Fruit fly (Drosophila melanogaster) whole organism, embryonic: ENCODE results near the gene CG14440.

Experiments
- Adf1 ChIP-seq: fragments of 200-800 bp; sonication (Bioruptor generic); IDR thresholded peaks from 2 replicates; pipeline ENCODE4 v1.3.6; 2022; ENCODE audit warnings: missing biosample characterization, missing genetic modification characterization
- CG10147 ChIP-seq: fragments of 200-800 bp; sonication (Bioruptor generic); optimal IDR thresholded peaks from 2 replicates; lab custom pipeline; 2019; ENCODE audit warnings: missing biosample characterization, mild to moderate bottlenecking, missing genetic modification characterization, moderate library complexity
- CG1024 ChIP-seq: fragments of 200-800 bp; sonication (Bioruptor generic); IDR thresholded peaks from 2 replicates; pipeline ENCODE4 v1.3.6; 2022; ENCODE audit warnings: missing biosample characterization, missing genetic modification characterization
- CG11504 ChIP-seq: fragments of 200-800 bp; sonication (Bioruptor generic); optimal IDR thresholded peaks from 3 replicates; lab custom pipeline; 2019; ENCODE audit warnings: missing biosample characterization, mild to moderate bottlenecking, missing genetic modification characterization, moderate library complexity
- CG12071 ChIP-seq: fragments of 200-800 bp; sonication (Bioruptor generic); optimal IDR thresholded peaks from 3 replicates; lab custom pipeline; 2018; ENCODE audit warnings: missing biosample characterization, mild to moderate bottlenecking, missing genetic modification characterization
- CG12659 ChIP-seq: fragments of 200-800 bp; sonication (Bioruptor generic); optimal IDR thresholded peaks from 3 replicates; lab custom pipeline; 2017; ENCODE audit warnings: mild to moderate bottlenecking, missing biosample characterization, missing genetic modification reagents, missing genetic modification characterization
- CG13123 ChIP-seq: fragments of 200-800 bp; sonication (Bioruptor generic); optimal IDR thresholded peaks from 2 replicates; lab custom pipeline; 2016; ENCODE audit warnings: missing biosample characterization, missing genetic modification characterization
- CG13775 ChIP-seq: fragments of 200-800 bp; sonication (Bioruptor generic); optimal IDR thresholded peaks from 3 replicates; lab custom pipeline; 2017; ENCODE audit warnings: missing biosample characterization, mild to moderate bottlenecking, missing genetic modification characterization
- CG1647 ChIP-seq: fragments of 200-800 bp; sonication (Bioruptor generic); optimal IDR thresholded peaks from 3 replicates; lab custom pipeline; 2016; ENCODE audit warnings: missing biosample characterization, missing genetic modification characterization
- CG17385 ChIP-seq: fragments of 200-800 bp; sonication (Bioruptor generic); optimal IDR thresholded peaks from 3 replicates; lab custom pipeline; 2018; ENCODE audit warnings: missing biosample characterization, mild to moderate bottlenecking, missing genetic modification characterization
- CG17912 ChIP-seq: fragments of 200-800 bp; sonication (Bioruptor generic); optimal IDR thresholded peaks from 2 replicates; lab custom pipeline; 2018; ENCODE audit warnings: missing biosample characterization, mild to moderate bottlenecking, missing genetic modification characterization
- CG18011 ChIP-seq: fragments of 200-800 bp; sonication (Bioruptor generic); optimal IDR thresholded peaks from 2 replicates; lab custom pipeline; 2017; ENCODE audit warnings: missing biosample characterization, missing genetic modification characterization, mild to moderate bottlenecking, moderate library complexity, missing genotype
- CG18764 ChIP-seq: fragments of 200-800 bp; sonication (Bioruptor generic); optimal IDR thresholded peaks from 3 replicates; lab custom pipeline; 2016; ENCODE audit warnings: missing biosample characterization, missing genetic modification characterization
- CG3065 ChIP-seq: fragments of 200-800 bp; sonication (Bioruptor generic); optimal IDR thresholded peaks from 2 replicates; lab custom pipeline; 2016; ENCODE audit warnings: missing biosample characterization, missing genetic modification characterization
- CG31365 ChIP-seq: fragments of 200-800 bp; sonication (Bioruptor generic); optimal IDR thresholded peaks from 2 replicates; lab custom pipeline; 2018; ENCODE audit warnings: missing biosample characterization, mild to moderate bottlenecking, missing genetic modification characterization
- CG42726 ChIP-seq: fragments of 200-800 bp; sonication (Bioruptor generic); IDR thresholded peaks from 2 replicates; pipeline ENCODE4 v1.3.6; 2022; ENCODE audit warnings: missing biosample characterization, missing genetic modification characterization; ENCODE audit not compliant: partially characterized antibody
- CG4360 ChIP-seq: fragments of 200-800 bp; sonication (Bioruptor generic); IDR thresholded peaks from 2 replicates; pipeline ENCODE4 v1.3.6; 2022; ENCODE audit warnings: missing biosample characterization, missing genetic modification characterization
- CG7786 ChIP-seq: fragments of 200-800 bp; sonication (Bioruptor generic); optimal IDR thresholded peaks from 2 replicates; lab custom pipeline; 2016; ENCODE audit warnings: missing biosample characterization, missing genetic modification characterization
- CG7963 ChIP-seq: fragments of 200-800 bp; sonication (Bioruptor generic); IDR thresholded peaks from 3 replicates; pipeline ENCODE4 v1.3.6; 2022; ENCODE audit warnings: missing biosample characterization, missing genetic modification characterization; ENCODE audit not compliant: partially characterized antibody
- CG8281 ChIP-seq: fragments of 200-800 bp; sonication (Bioruptor generic); optimal IDR thresholded peaks from 2 replicates; lab custom pipeline; 2018; ENCODE audit warnings: missing biosample characterization, mild to moderate bottlenecking, missing genetic modification characterization, moderate library complexity
- CG8924 ChIP-seq: fragments of 200-800 bp; optimal IDR thresholded peaks from 3 replicates; lab custom pipeline; 2019; ENCODE audit warnings: missing biosample characterization, mild to moderate bottlenecking, missing genetic modification characterization, moderate library complexity
- Dbx ChIP-seq: fragments of 200-800 bp; sonication (Bioruptor generic); IDR thresholded peaks from 3 replicates; pipeline ENCODE4 v1.3.6; 2022; ENCODE audit warnings: missing biosample characterization, missing genetic modification characterization
- Dek ChIP-seq: fragments of 200-800 bp; sonication (Bioruptor generic); optimal IDR thresholded peaks from 3 replicates; lab custom pipeline; 2019; ENCODE audit warnings: missing biosample characterization, mild to moderate bottlenecking, missing genetic modification characterization, moderate library complexity
- Dfd ChIP-seq, 2 experiments: fragments of >200 bp; optimal IDR thresholded peaks; 2 replicates each; lab custom pipeline; 2017; ENCODE audit warnings: missing biosample characterization in 2 of 2, missing genetic modification characterization in 2 of 2
- Mrtf ChIP-seq: fragments of 200-800 bp; sonication (Bioruptor generic); IDR thresholded peaks from 3 replicates; pipeline ENCODE4 v1.3.6; 2022; ENCODE audit warnings: missing biosample characterization, missing genetic modification characterization
- NC2β ChIP-seq: fragments of 200-800 bp; sonication (Bioruptor generic); optimal IDR thresholded peaks from 2 replicates; lab custom pipeline; 2016; ENCODE audit warnings: missing biosample characterization, missing genetic modification characterization
- NfI ChIP-seq: fragments of 200-800 bp; sonication (Bioruptor generic); optimal IDR thresholded peaks from 3 replicates; lab custom pipeline; 2018; ENCODE audit warnings: missing biosample characterization, mild to moderate bottlenecking, missing genetic modification characterization, moderate library complexity
- Sry-δ ChIP-seq: fragments of 200-800 bp; sonication (Bioruptor generic); optimal IDR thresholded peaks from 2 replicates; lab custom pipeline; 2016; ENCODE audit warnings: missing biosample characterization, missing genetic modification characterization
- Trl ChIP-seq, 3 experiments: fragments of >200 bp in 2 of 3; fragments of 200-800 bp in 1 of 3; sonication (Bioruptor generic) in 1 of 3; optimal IDR thresholded peaks; 2 replicates in 1 of 3; 3 replicates in 2 of 3; lab custom pipeline; 2016 to 2017; ENCODE audit warnings: missing biosample characterization in 1 of 3, missing genetic modification characterization in 1 of 3
- Xbp1 ChIP-seq: fragments of 200-800 bp; sonication (Bioruptor generic); optimal IDR thresholded peaks from 3 replicates; lab custom pipeline; 2016; ENCODE audit warnings: missing biosample characterization, mild to moderate bottlenecking, missing genetic modification characterization
- YL-1 ChIP-seq: fragments of 200-800 bp; sonication (Bioruptor generic); optimal IDR thresholded peaks from 3 replicates; lab custom pipeline; 2017; ENCODE audit warnings: missing biosample characterization, mild to moderate bottlenecking, missing genetic modification characterization
- amos ChIP-seq: fragments of 200-800 bp; sonication (Bioruptor generic); IDR thresholded peaks from 2 replicates; pipeline ENCODE4 v1.3.6; 2022; ENCODE audit warnings: missing biosample characterization, missing genetic modification characterization; ENCODE audit not compliant: partially characterized antibody
- ap ChIP-seq: fragments of 200-800 bp; sonication (Bioruptor generic); IDR thresholded peaks from 2 replicates; pipeline ENCODE4 v1.3.6; 2022; ENCODE audit warnings: missing biosample characterization, missing genetic modification characterization
- ara ChIP-seq: fragments of 200-800 bp; sonication (Bioruptor generic); IDR thresholded peaks from 2 replicates; pipeline ENCODE4 v1.3.6; 2022; ENCODE audit warnings: missing biosample characterization, missing genetic modification characterization
- bigmax ChIP-seq: fragments of 200-800 bp; sonication (Bioruptor generic); optimal IDR thresholded peaks from 2 replicates; lab custom pipeline; 2018; ENCODE audit warnings: missing biosample characterization, mild to moderate bottlenecking, missing genetic modification characterization
- btn ChIP-seq: fragments of 200-800 bp; sonication (Bioruptor generic); optimal IDR thresholded peaks from 2 replicates; lab custom pipeline; 2016; ENCODE audit warnings: missing biosample characterization, missing genetic modification characterization
- chn ChIP-seq: fragments of 200-800 bp; sonication (Bioruptor generic); optimal IDR thresholded peaks from 2 replicates; lab custom pipeline; 2016; ENCODE audit warnings: missing biosample characterization, missing genetic modification characterization
- en ChIP-seq: fragments of 200-800 bp; sonication (Bioruptor generic); optimal IDR thresholded peaks from 2 replicates; lab custom pipeline; 2016; ENCODE audit warnings: missing biosample characterization, missing genetic modification characterization
- exex ChIP-seq: fragments of 200-800 bp; sonication (Bioruptor generic); optimal IDR thresholded peaks from 4 replicates; lab custom pipeline; 2018; ENCODE audit warnings: missing biosample characterization, mild to moderate bottlenecking, missing genetic modification characterization, moderate library complexity
- jumu ChIP-seq: fragments of 200-800 bp; sonication (Bioruptor generic); optimal IDR thresholded peaks from 3 replicates; lab custom pipeline; 2016; ENCODE audit warnings: missing biosample characterization, missing genetic modification characterization
- mld ChIP-seq: fragments of 200-800 bp; sonication (Bioruptor generic); IDR thresholded peaks from 3 replicates; pipeline ENCODE4 v1.3.6; 2022; ENCODE audit warnings: missing biosample characterization, missing genetic modification characterization; ENCODE audit not compliant: partially characterized antibody
- nau ChIP-seq: fragments of 200-800 bp; sonication (Bioruptor generic); optimal IDR thresholded peaks from 3 replicates; lab custom pipeline; 2017; ENCODE audit warnings: missing biosample characterization, mild to moderate bottlenecking, missing genetic modification characterization, missing genetic modification reagents
- peb ChIP-seq: fragments of 200-800 bp; sonication (Bioruptor generic); IDR thresholded peaks from 2 replicates; pipeline ENCODE4 v1.3.6; 2022; ENCODE audit warnings: missing biosample characterization, missing genetic modification characterization
- pzg ChIP-seq: fragments of 200-800 bp; sonication (Bioruptor generic); optimal IDR thresholded peaks from 3 replicates; lab custom pipeline; 2018; ENCODE audit warnings: missing biosample characterization, mild to moderate bottlenecking, missing genetic modification characterization, moderate library complexity
- sc ChIP-seq, 3 experiments: fragments of >200 bp in 2 of 3; fragments of 200-800 bp in 1 of 3; sonication (Bioruptor generic) in 1 of 3; optimal IDR thresholded peaks; 2 replicates in 2 of 3; 3 replicates in 1 of 3; lab custom pipeline; 2017; ENCODE audit warnings: mild to moderate bottlenecking in 1 of 3, missing biosample characterization in 1 of 3, missing genetic modification characterization in 1 of 3, missing genetic modification reagents in 1 of 3
- sens-2 ChIP-seq: fragments of 200-800 bp; sonication (Bioruptor generic); IDR thresholded peaks from 2 replicates; pipeline ENCODE4 v1.3.6; 2022; ENCODE audit warnings: missing biosample characterization, missing genetic modification characterization
- slou ChIP-seq: fragments of 200-800 bp; sonication (Bioruptor generic); optimal IDR thresholded peaks from 3 replicates; lab custom pipeline; 2016; ENCODE audit warnings: missing biosample characterization, missing genetic modification characterization
- tna ChIP-seq: fragments of 200-800 bp; sonication (Bioruptor generic); IDR thresholded peaks from 2 replicates; pipeline ENCODE4 v1.3.6; 2022; ENCODE audit warnings: missing biosample characterization, missing genetic modification characterization; ENCODE audit not compliant: partially characterized antibody
- tx ChIP-seq: fragments of 200-800 bp; sonication (Bioruptor generic); optimal IDR thresholded peaks from 2 replicates; lab custom pipeline; 2016; ENCODE audit warnings: missing biosample characterization, missing genetic modification characterization
- unpg ChIP-seq: fragments of 200-800 bp; sonication (Bioruptor generic); optimal IDR thresholded peaks from 3 replicates; lab custom pipeline; 2018; ENCODE audit warnings: missing biosample characterization, mild to moderate bottlenecking, missing genetic modification characterization, moderate library complexity
- zf30C ChIP-seq: fragments of 200-800 bp; sonication (Bioruptor generic); optimal IDR thresholded peaks from 3 replicates; lab custom pipeline; 2018; ENCODE audit warnings: missing biosample characterization, mild to moderate bottlenecking, missing genetic modification characterization

CG14440 gene

DNA sequence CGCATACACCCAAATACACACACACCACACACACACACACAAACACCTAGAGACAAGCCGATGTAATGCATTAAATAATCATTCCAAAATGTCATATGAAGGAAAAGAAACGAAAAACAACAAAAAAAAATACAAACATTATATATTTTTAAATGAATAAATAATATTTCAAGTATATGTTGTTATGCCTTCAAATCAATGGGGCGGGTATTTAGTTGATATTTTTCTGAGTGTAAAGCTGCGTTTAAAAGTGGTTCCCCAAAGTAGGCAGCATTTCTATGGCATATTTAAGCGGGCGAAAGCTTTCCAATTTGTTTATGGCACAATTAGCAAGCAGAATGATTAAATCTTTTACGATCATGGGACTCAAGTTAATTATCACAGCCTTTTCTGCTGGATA, 20.9 kb upstream of the CG14440 start (continued):
- TF ChIP-seq CG10147 (GFP tag; lab: Kevin White, UChicago), result no peak
- TF ChIP-seq Sry-δ (GFP tag; lab: Kevin White, UChicago), result no peak
- no peak for TF ChIP-seq tx (GFP tag; lab: Kevin White, UChicago)
- peak; percentile 55 for TF ChIP-seq zf30C (GFP tag; lab: Kevin White, UChicago)
- TF ChIP-seq jumu, result no peak
- TF ChIP-seq CG7786 (GFP tag; lab: Kevin White, UChicago), result no peak
- TF ChIP-seq Mrtf (GFP tag; lab: Robert Waterston, UW), result no peak
- TF ChIP-seq CG8924 (tag; lab: Kevin White, UChicago), result no peak
- TF ChIP-seq tna (GFP tag; lab: Robert Waterston, UW), result no peak
- no peak for TF ChIP-seq CG7963 (GFP tag; lab: Robert Waterston, UW)
- no peak for TF ChIP-seq CG12071 (GFP tag; lab: Kevin White, UChicago)
- TF ChIP-seq CG8281 (tag; lab: Kevin White, UChicago), result no peak
- no peak for TF ChIP-seq btn (GFP tag; lab: Kevin White, UChicago)
- TF ChIP-seq bigmax (GFP tag; lab: Kevin White, UChicago), result no peak
- no peak for TF ChIP-seq CG18764 (GFP tag; lab: Kevin White, UChicago)
- no peak for TF ChIP-seq sc (optimal IDR thresholded peaks at IDR 0.05; lab: Kevin White, UChicago)
- TF ChIP-seq sc (GFP tag; optimal IDR thresholded peaks at IDR 0.05; lab: Kevin White, UChicago), result no peak
- no peak for TF ChIP-seq CG11504 (tag; lab: Kevin White, UChicago)
- TF ChIP-seq Adf1 (GFP tag; lab: Robert Waterston, UW), result no peak
- no peak for TF ChIP-seq CG1647 (GFP tag; lab: Kevin White, UChicago)
- no peak for TF ChIP-seq CG3065 (GFP tag; lab: Kevin White, UChicago)
- no peak for TF ChIP-seq en (GFP tag; lab: Kevin White, UChicago)
- TF ChIP-seq CG13123 (GFP tag; lab: Kevin White, UChicago), result no peak
- TF ChIP-seq Trl (optimal IDR thresholded peaks at IDR 0.05; lab: Kevin White, UChicago), result no peak
- TF ChIP-seq Trl (GFP tag; optimal IDR thresholded peaks at IDR 0.05; lab: Kevin White, UChicago), result no peak
- TF ChIP-seq slou, result no peak
- TF ChIP-seq CG18011 (GFP tag; lab: Kevin White, UChicago), result no peak
- no peak for TF ChIP-seq sens-2 (GFP tag; lab: Robert Waterston, UW)
- TF ChIP-seq Xbp1 (GFP tag; lab: Kevin White, UChicago), result no peak
- TF ChIP-seq Dek (tag; lab: Kevin White, UChicago), result peak; percentile 20
- TF ChIP-seq CG13775 (GFP tag; lab: Kevin White, UChicago), result no peak
- TF ChIP-seq unpg (GFP tag; lab: Kevin White, UChicago), result peak; percentile 10
- no peak for TF ChIP-seq Dbx (GFP tag; lab: Robert Waterston, UW)
- no peak for TF ChIP-seq CG17912 (GFP tag; lab: Kevin White, UChicago)
- TF ChIP-seq CG12659 (GFP tag; lab: Kevin White, UChicago), result no peak
- TF ChIP-seq NC2β, result no peak
- no peak for TF ChIP-seq CG17385
- no peak for TF ChIP-seq CG42726 (GFP tag; lab: Robert Waterston, UW)
- no peak for TF ChIP-seq nau (GFP tag; lab: Kevin White, UChicago)
- TF ChIP-seq CG31365, result no peak
- no peak for TF ChIP-seq YL-1 (GFP tag; lab: Kevin White, UChicago)
- TF ChIP-seq ara (GFP tag; lab: Robert Waterston, UW), result no peak
- no peak for TF ChIP-seq peb (GFP tag; lab: Robert Waterston, UW)
- no peak for TF ChIP-seq Dfd (GFP tag; optimal IDR thresholded peaks at IDR 0.05; lab: Kevin White, UChicago)
- no peak for TF ChIP-seq amos (GFP tag; lab: Robert Waterston, UW)
- TF ChIP-seq mld (GFP tag; lab: Robert Waterston, UW), result no peak
- no peak for TF ChIP-seq chn (GFP tag; lab: Kevin White, UChicago)
- peak; percentile 38 for TF ChIP-seq exex (tag; lab: Kevin White, UChicago)
- TF ChIP-seq CG4360 (GFP tag; lab: Robert Waterston, UW), result no peak
- TF ChIP-seq pzg (GFP tag; lab: Kevin White, UChicago), result no peak
- TF ChIP-seq NfI (GFP tag; lab: Kevin White, UChicago), result peak; percentile 19
- TF ChIP-seq CG1024 (GFP tag; lab: Robert Waterston, UW), result no peak
- no peak for TF ChIP-seq ap (GFP tag; lab: Robert Waterston, UW)
